Fruit fly (Drosophila melanogaster) whole organism, embryonic: Measurements from ENCODE around the gene mdlc.

ENCODE experiments used
- ATbp ChIP-seq: fragments of 200-800 bp; sonication (Bioruptor generic); optimal IDR thresholded peaks from 2 replicates; lab custom pipeline; 2017; ENCODE audit warnings: missing biosample characterization, mild to moderate bottlenecking, missing genetic modification characterization, missing genetic modification reagents
- Adf1 ChIP-seq: fragments of 200-800 bp; sonication (Bioruptor generic); IDR thresholded peaks from 2 replicates; pipeline ENCODE4 v1.3.6; 2022; ENCODE audit warnings: missing biosample characterization, missing genetic modification characterization
- Asciz ChIP-seq: fragments of 200-800 bp; sonication (Bioruptor generic); optimal IDR thresholded peaks from 2 replicates; lab custom pipeline; 2017; ENCODE audit warnings: missing biosample characterization, mild to moderate bottlenecking, missing genetic modification characterization, missing genetic modification reagents
- Blimp-1 ChIP-seq: fragments of 200-800 bp; sonication (Bioruptor generic); optimal IDR thresholded peaks from 3 replicates; lab custom pipeline; 2018; ENCODE audit warnings: missing biosample characterization, missing genetic modification characterization, mild to moderate bottlenecking, moderate library complexity, missing genetic modification reagents
- C15 ChIP-seq: fragments of 200-800 bp; sonication (Bioruptor generic); IDR thresholded peaks from 3 replicates; pipeline ENCODE4 v1.3.6; 2022; ENCODE audit warnings: missing biosample characterization, missing genetic modification characterization
- CG10543 ChIP-seq: fragments of 200-800 bp; sonication (Bioruptor generic); optimal IDR thresholded peaks from 3 replicates; lab custom pipeline; 2017; ENCODE audit warnings: missing biosample characterization, mild to moderate bottlenecking, missing genetic modification characterization, moderate library complexity
- CG12299 ChIP-seq: fragments of 200-800 bp; sonication (Bioruptor generic); optimal IDR thresholded peaks from 2 replicates; lab custom pipeline; 2018; ENCODE audit warnings: missing biosample characterization, mild to moderate bottlenecking, missing genetic modification characterization
- CG12769 ChIP-seq: fragments of 200-800 bp; sonication (Bioruptor generic); optimal IDR thresholded peaks from 2 replicates; lab custom pipeline; 2019; ENCODE audit warnings: missing biosample characterization, mild to moderate bottlenecking, missing genetic modification characterization, moderate library complexity
- CG1529 ChIP-seq: fragments of 200-800 bp; sonication (Bioruptor generic); optimal IDR thresholded peaks from 3 replicates; lab custom pipeline; 2018; ENCODE audit warnings: missing biosample characterization, missing genetic modification characterization
- CG2712 ChIP-seq: fragments of 200-800 bp; optimal IDR thresholded peaks from 3 replicates; lab custom pipeline; 2019; ENCODE audit warnings: missing biosample characterization, mild to moderate bottlenecking, missing genetic modification characterization, moderate library complexity
- CG30403 ChIP-seq: fragments of 200-800 bp; sonication (Bioruptor generic); optimal IDR thresholded peaks from 3 replicates; lab custom pipeline; 2016; ENCODE audit warnings: missing biosample characterization, missing genetic modification characterization
- CG31224 ChIP-seq: fragments of 200-800 bp; sonication (Bioruptor generic); IDR thresholded peaks from 2 replicates; pipeline ENCODE4 v1.3.6; 2022; ENCODE audit warnings: missing biosample characterization, missing genetic modification characterization
- CG32767 ChIP-seq: fragments of 200-800 bp; sonication (Bioruptor generic); IDR thresholded peaks from 2 replicates; pipeline ENCODE4 v1.3.6; 2022; ENCODE audit warnings: missing biosample characterization, missing genetic modification characterization
- CG4730 ChIP-seq: fragments of 200-800 bp; sonication (Bioruptor generic); IDR thresholded peaks from 2 replicates; pipeline ENCODE4 v1.3.6; 2022; ENCODE audit warnings: missing biosample characterization, missing genetic modification characterization
- CG7271 ChIP-seq: fragments of 200-800 bp; sonication (Bioruptor generic); optimal IDR thresholded peaks from 2 replicates; lab custom pipeline; 2018; ENCODE audit warnings: missing biosample characterization, mild to moderate bottlenecking, missing genetic modification characterization, moderate library complexity
- CG7372 ChIP-seq: fragments of 200-800 bp; sonication (Bioruptor generic); IDR thresholded peaks from 2 replicates; pipeline ENCODE4 v1.3.6; 2022; ENCODE audit warnings: missing biosample characterization, missing genetic modification characterization
- Dfd ChIP-seq, 2 experiments: fragments of >200 bp; optimal IDR thresholded peaks; 2 replicates each; lab custom pipeline; 2017; ENCODE audit warnings: missing biosample characterization in 2 of 2, missing genetic modification characterization in 2 of 2
- Dip3 ChIP-seq: fragments of 200-800 bp; sonication (Bioruptor generic); optimal IDR thresholded peaks from 3 replicates; lab custom pipeline; 2016; ENCODE audit warnings: missing biosample characterization, missing genetic modification characterization
- Doc2 ChIP-seq: fragments of 200-800 bp; sonication (Bioruptor generic); IDR thresholded peaks from 2 replicates; pipeline ENCODE4 v1.3.6; 2022; ENCODE audit warnings: missing biosample characterization, missing genetic modification characterization
- E2f2 ChIP-seq: fragments of 200-800 bp; sonication (Bioruptor generic); IDR thresholded peaks from 2 replicates; pipeline ENCODE4 v1.3.6; 2022; ENCODE audit warnings: missing biosample characterization, missing genetic modification characterization
- HLHmδ ChIP-seq: fragments of 200-800 bp; sonication (Bioruptor generic); optimal IDR thresholded peaks from 2 replicates; lab custom pipeline; 2018; ENCODE audit warnings: missing biosample characterization, mild to moderate bottlenecking, missing genetic modification characterization, moderate library complexity
- HmgZ ChIP-seq: fragments of 200-800 bp; sonication (Bioruptor generic); optimal IDR thresholded peaks from 2 replicates; lab custom pipeline; 2018; ENCODE audit warnings: missing biosample characterization, mild to moderate bottlenecking, missing genetic modification characterization
- Myb ChIP-seq: fragments of 200-800 bp; sonication (Bioruptor generic); optimal IDR thresholded peaks from 2 replicates; lab custom pipeline; 2016; ENCODE audit warnings: missing biosample characterization, missing genetic modification characterization
- Neu2 ChIP-seq: fragments of 200-800 bp; sonication (Bioruptor generic); optimal IDR thresholded peaks from 3 replicates; lab custom pipeline; 2016; ENCODE audit warnings: missing biosample characterization, missing genetic modification characterization, borderline replicate concordance
- NfI ChIP-seq: fragments of 200-800 bp; sonication (Bioruptor generic); optimal IDR thresholded peaks from 3 replicates; lab custom pipeline; 2018; ENCODE audit warnings: missing biosample characterization, mild to moderate bottlenecking, missing genetic modification characterization, moderate library complexity
- Opbp ChIP-seq: fragments of 200-800 bp; sonication (Bioruptor generic); IDR thresholded peaks from 3 replicates; pipeline ENCODE4 v1.3.6; 2022; ENCODE audit warnings: missing biosample characterization, missing genetic modification characterization; ENCODE audit not compliant: partially characterized antibody
- Optix ChIP-seq: fragments of 200-800 bp; sonication (Bioruptor generic); IDR thresholded peaks from 3 replicates; pipeline ENCODE4 v1.3.6; 2022; ENCODE audit warnings: missing biosample characterization, missing genetic modification characterization
- PHDP ChIP-seq: fragments of 200-800 bp; sonication (Bioruptor generic); optimal IDR thresholded peaks from 3 replicates; lab custom pipeline; 2018; ENCODE audit warnings: missing biosample characterization, mild to moderate bottlenecking, missing genetic modification characterization, moderate library complexity
- Poxn ChIP-seq: fragments of 200-800 bp; sonication (Bioruptor generic); IDR thresholded peaks from 2 replicates; pipeline ENCODE4 v1.3.6; 2022; ENCODE audit warnings: missing biosample characterization, missing genetic modification characterization
- Sin3A ChIP-seq: fragments of >200 bp; optimal IDR thresholded peaks from 2 replicates; lab custom pipeline; 2018
- Spps ChIP-seq: fragments of 200-800 bp; sonication (Bioruptor generic); optimal IDR thresholded peaks from 2 replicates; lab custom pipeline; 2018; ENCODE audit warnings: missing biosample characterization, mild to moderate bottlenecking, missing genetic modification characterization
- Ssrp ChIP-seq: fragments of 200-800 bp; sonication (Bioruptor generic); optimal IDR thresholded peaks from 2 replicates; lab custom pipeline; 2018; ENCODE audit warnings: missing biosample characterization, mild to moderate bottlenecking, missing genetic modification characterization, moderate library complexity
- ac ChIP-seq: fragments of 200-800 bp; sonication (Bioruptor generic); optimal IDR thresholded peaks from 3 replicates; lab custom pipeline; 2017; ENCODE audit warnings: missing biosample characterization, mild to moderate bottlenecking, missing genetic modification characterization
- amos ChIP-seq: fragments of 200-800 bp; sonication (Bioruptor generic); IDR thresholded peaks from 2 replicates; pipeline ENCODE4 v1.3.6; 2022; ENCODE audit warnings: missing biosample characterization, missing genetic modification characterization; ENCODE audit not compliant: partially characterized antibody
- ash1 ChIP-seq: fragments of 200-800 bp; sonication (Bioruptor generic); optimal IDR thresholded peaks from 2 replicates; lab custom pipeline; 2018; ENCODE audit warnings: missing biosample characterization, mild to moderate bottlenecking, missing genetic modification characterization
- bbx ChIP-seq: fragments of 200-800 bp; sonication (Bioruptor generic); IDR thresholded peaks from 2 replicates; pipeline ENCODE4 v1.3.6; 2022; ENCODE audit warnings: missing biosample characterization, missing genetic modification characterization; ENCODE audit not compliant: partially characterized antibody
- cad ChIP-seq: fragments of >200 bp; optimal IDR thresholded peaks from 2 replicates; lab custom pipeline; 2017; ENCODE audit warnings: missing biosample characterization, missing genetic modification characterization
- dpn ChIP-seq, 2 experiments: fragments of 200-800 bp; sonication (Bioruptor generic); optimal IDR thresholded peaks; 3 replicates each; lab custom pipeline; 2016; ENCODE audit warnings: missing biosample characterization in 2 of 2, missing genetic modification characterization in 2 of 2
- esg ChIP-seq: fragments of 200-800 bp; sonication (Bioruptor generic); conservative IDR thresholded peaks from 2 replicates; pipeline ENCODE4 v1.3.6; 2022; ENCODE audit warnings: missing biosample characterization, missing genetic modification characterization
- gce ChIP-seq: fragments of 200-800 bp; sonication (Bioruptor generic); IDR thresholded peaks from 3 replicates; pipeline ENCODE4 v1.3.6; 2022; ENCODE audit warnings: missing biosample characterization, missing genetic modification characterization
- gcm2 ChIP-seq: fragments of 200-800 bp; sonication (Bioruptor generic); optimal IDR thresholded peaks from 2 replicates; lab custom pipeline; 2016; ENCODE audit warnings: missing biosample characterization, missing genetic modification characterization
- gem ChIP-seq: fragments of 200-800 bp; sonication (Bioruptor generic); optimal IDR thresholded peaks from 2 replicates; lab custom pipeline; 2019; ENCODE audit warnings: missing biosample characterization, mild to moderate bottlenecking, missing genetic modification characterization, moderate library complexity
- gsb ChIP-seq: fragments of 200-800 bp; sonication (Bioruptor generic); IDR thresholded peaks from 2 replicates; pipeline ENCODE4 v1.3.6; 2022; ENCODE audit warnings: missing biosample characterization, missing genetic modification characterization
- nau ChIP-seq: fragments of 200-800 bp; sonication (Bioruptor generic); optimal IDR thresholded peaks from 3 replicates; lab custom pipeline; 2017; ENCODE audit warnings: missing biosample characterization, mild to moderate bottlenecking, missing genetic modification characterization, missing genetic modification reagents
- pan ChIP-seq, 4 experiments: fragments of >200 bp in 3 of 4; fragments of 200-800 bp in 1 of 4; sonication (Bioruptor generic) in 1 of 4; optimal IDR thresholded peaks in 3 of 4; IDR thresholded peaks in 1 of 4; 2 replicates each; pipeline versions ENCODE4 v1.3.6 to Lab custom; 2017 to 2022; ENCODE audit warnings: missing biosample characterization in 2 of 4, missing genetic modification characterization in 2 of 4, mixed read lengths in 1 of 4
- pfk ChIP-seq: fragments of 200-800 bp; sonication (Bioruptor generic); optimal IDR thresholded peaks from 2 replicates; lab custom pipeline; 2018; ENCODE audit warnings: missing biosample characterization, mild to moderate bottlenecking, missing genetic modification characterization, moderate library complexity
- pita ChIP-seq: fragments of 200-800 bp; sonication (Bioruptor generic); optimal IDR thresholded peaks from 2 replicates; lab custom pipeline; 2017; ENCODE audit warnings: missing biosample characterization, mild to moderate bottlenecking, missing genetic modification characterization
- slou ChIP-seq: fragments of 200-800 bp; sonication (Bioruptor generic); optimal IDR thresholded peaks from 3 replicates; lab custom pipeline; 2016; ENCODE audit warnings: missing biosample characterization, missing genetic modification characterization
- sr ChIP-seq: fragments of 200-800 bp; sonication (Bioruptor generic); IDR thresholded peaks from 3 replicates; pipeline ENCODE4 v1.3.6; 2022; ENCODE audit warnings: missing biosample characterization, missing genetic modification characterization
- tgo ChIP-seq: fragments of 200-800 bp; sonication (Bioruptor generic); IDR thresholded peaks from 3 replicates; pipeline ENCODE4 v1.3.6; 2022; ENCODE audit warnings: missing biosample characterization, missing genetic modification characterization
- unpg ChIP-seq: fragments of 200-800 bp; sonication (Bioruptor generic); optimal IDR thresholded peaks from 3 replicates; lab custom pipeline; 2018; ENCODE audit warnings: missing biosample characterization, mild to moderate bottlenecking, missing genetic modification characterization, moderate library complexity
- yki ChIP-seq: fragments of >200 bp; optimal IDR thresholded peaks from 3 replicates; lab custom pipeline; 2018

The mdlc gene

dm6 chr3R:20021152-20021769 is 36.3 kb upstream of the mdlc start, which contains the start of the genes PIG-L and psidin (continued):
- TF ChIP-seq Opbp (peak; percentile 95), Adf1 (GFP tag; lab: Robert Waterston, UW) (peak; percentile 47; the same call in 1 of the 2 replicates), CG31224 (no peak; the same call in 1 of the 2 replicates), slou (GFP tag; lab: Kevin White, UChicago) (peak; percentile 44), Asciz (no peak), yki (lab: Kevin White, UChicago) (no peak), Neu2 (GFP tag; lab: Kevin White, UChicago) (peak; percentile 3), pfk (no peak), Dfd (GFP tag; optimal IDR thresholded peaks at IDR 0.05; lab: Kevin White, UChicago) (no peak), E2f2 (GFP tag; lab: Robert Waterston, UW) (peak; percentile 48; the same call in 1 of the 2 replicates), gem (tag; lab: Kevin White, UChicago) (peak; percentile 93), nau (GFP tag; lab: Kevin White, UChicago) (no peak), gce (peak; percentile 16; the same call in 1 of the 3 replicates), Spps (tag; lab: Kevin White, UChicago) (peak; percentile 5), dpn (GFP tag; optimal IDR thresholded peaks at IDR 0.05; lab: Kevin White, UChicago) (peak; percentile 81 to 85), sr (0 out of 3 replicates have a peak, but pooled peaks have one; percentile 5), Dip3 (GFP tag; lab: Kevin White, UChicago) (peak; percentile 38), ac (no peak), PHDP (tag; lab: Kevin White, UChicago) (peak; percentile 88), pita (GFP tag; lab: Kevin White, UChicago) (no peak), NfI (GFP tag; lab: Kevin White, UChicago) (peak; percentile 82), pan (optimal IDR thresholded peaks at IDR 0.05; lab: Kevin White, UChicago) (no peak), pan (GFP tag; optimal IDR thresholded peaks at IDR 0.05 in 1 of 2, IDR thresholded peaks at IDR 0.05 in 1 of 2) (peak in 1 of 2 experiments; percentile 45), cad (GFP tag; lab: Kevin White, UChicago) (no peak), ash1 (GFP tag; lab: Kevin White, UChicago) (no peak), CG7372 (peak; percentile 39), CG12769 (tag; lab: Kevin White, UChicago) (no peak), Doc2 (GFP tag; lab: Robert Waterston, UW) (no peak), CG30403 (GFP tag; lab: Kevin White, UChicago) (peak; percentile 94), ATbp (GFP tag; lab: Kevin White, UChicago) (peak; percentile 18), C15 (peak; percentile 57; the same call in 1 of the 3 replicates), Ssrp (peak; percentile 85), tgo (GFP tag; lab: Robert Waterston, UW) (peak; percentile 79), Poxn (GFP tag; lab: Robert Waterston, UW) (no peak), CG12299 (peak; percentile 73), CG7271 (tag; lab: Kevin White, UChicago) (no peak), Sin3A (peak; percentile 78), HLHmδ (GFP tag; lab: Kevin White, UChicago) (no peak), gcm2 (GFP tag; lab: Kevin White, UChicago) (peak; percentile 61), CG10543 (no peak)
- TF ChIP-seq, all 482 proteins: peak for 367

dm6 chr3R:20027841-20028240 is 29.7 kb upstream of the mdlc start, which contains the start of the genes CG4424 and CG4854:
Gene CG4424 (minus strand): TSS chr3R:20028040.
Gene CG4854 (plus strand): TSS chr3R:20028058.
- no peak for TF ChIP-seq CG32767 (GFP tag; lab: Robert Waterston, UW)
- TF ChIP-seq HmgZ (tag; lab: Kevin White, UChicago) = no peak
- no peak for TF ChIP-seq unpg (GFP tag; lab: Kevin White, UChicago)
- TF ChIP-seq amos (GFP tag; lab: Robert Waterston, UW) = peak; percentile 51; the same call in 1 of the 2 replicates
- no peak for TF ChIP-seq esg (GFP tag; lab: Robert Waterston, UW)
- no peak for TF ChIP-seq CG4730
- no peak for TF ChIP-seq CG1529 (GFP tag; lab: Kevin White, UChicago)
- TF ChIP-seq gsb (GFP tag; lab: Robert Waterston, UW) = no peak
- no peak for TF ChIP-seq CG2712 (tag; lab: Kevin White, UChicago)
- TF ChIP-seq Myb (GFP tag; lab: Kevin White, UChicago) = peak; percentile 77
- no peak for TF ChIP-seq Optix (GFP tag; lab: Robert Waterston, UW)
- peak; percentile 43; the same call in 1 of the 2 replicates for TF ChIP-seq bbx (GFP tag; lab: Robert Waterston, UW)
- no peak for TF ChIP-seq CG7372
- TF ChIP-seq Blimp-1 (GFP tag; lab: Kevin White, UChicago) = no peak
